Worm (Caenorhabditis elegans) whole organism, young adult: Measurements from ENCODE around the gene lelo-2.
A peak's percentile ranks its signal among the peaks of the same experiment; 100 is the strongest.

Source experiments
- B0035.1 ChIP-seq: sonication (generic microtip); optimal IDR thresholded peaks from 2 replicates; lab custom pipeline; 2016; ENCODE audit warnings: missing genetic modification characterization, mild to moderate bottlenecking, missing compliant biosample characterization, missing genotype, missing genetic modification reagents
- C17E4.6 ChIP-seq: fragments of 200-800 bp; sonication (Bioruptor generic); IDR thresholded peaks from 2 replicates; pipeline ENCODE4 v1.3.6; 2022; ENCODE audit warnings: missing genetic modification reagents, missing genetic modification characterization, missing compliant biosample characterization
- D2030.7 ChIP-seq: fragments of 200-800 bp; sonication (Bioruptor generic); IDR thresholded peaks from 2 replicates; pipeline ENCODE4 v1.3.6; 2022; ENCODE audit warnings: missing genetic modification reagents, missing genetic modification characterization, missing compliant biosample characterization
- F10E7.11 ChIP-seq: sonication (generic microtip); optimal IDR thresholded peaks from 2 replicates; lab custom pipeline; 2017; ENCODE audit warnings: mild to moderate bottlenecking, missing genetic modification characterization, moderate library complexity, missing compliant biosample characterization
- F23B12.7 ChIP-seq: sonication (generic microtip); optimal IDR thresholded peaks from 2 replicates; lab custom pipeline; 2017; ENCODE audit warnings: missing genetic modification characterization, mild to moderate bottlenecking, missing compliant biosample characterization, antibody characterized with exemption, moderate library complexity; ENCODE audit not compliant: insufficient read depth
- F52B5.7 ChIP-seq: sonication (generic microtip); optimal IDR thresholded peaks from 2 replicates; lab custom pipeline; 2016; ENCODE audit warnings: mild to moderate bottlenecking, missing genetic modification characterization, missing compliant biosample characterization
- F55B11.4 ChIP-seq: sonication (generic microtip); optimal IDR thresholded peaks from 2 replicates; lab custom pipeline; 2016; ENCODE audit warnings: missing compliant biosample characterization, missing genetic modification characterization, borderline replicate concordance; ENCODE audit not compliant: insufficient read depth
- F57C9.4 ChIP-seq: sonication (generic microtip); optimal IDR thresholded peaks from 2 replicates; lab custom pipeline; 2017; ENCODE audit warnings: mild to moderate bottlenecking, missing genetic modification characterization, missing compliant biosample characterization
- K12H6.12 ChIP-seq: fragments of 200-800 bp; sonication (Bioruptor generic); optimal IDR thresholded peaks from 2 replicates; lab custom pipeline; 2018; ENCODE audit warnings: mild to moderate bottlenecking, missing genetic modification characterization, missing compliant biosample characterization
- T07F8.4 ChIP-seq: sonication (generic microtip); optimal IDR thresholded peaks from 2 replicates; lab custom pipeline; 2016; ENCODE audit warnings: mild to moderate bottlenecking, missing genetic modification characterization, moderate library complexity, missing compliant biosample characterization
- Y53G8AR.9 ChIP-seq: fragments of 200-800 bp; sonication (Bioruptor generic); conservative IDR thresholded peaks from 2 replicates; pipeline ENCODE4 v1.3.6; 2022; ENCODE audit warnings: missing genetic modification reagents, missing genetic modification characterization, missing compliant biosample characterization
- Y79H2A.3 ChIP-seq: fragments of 200-800 bp; sonication (Bioruptor generic); conservative IDR thresholded peaks from 2 replicates; pipeline ENCODE4 v1.3.6; 2022; ENCODE audit warnings: missing genetic modification reagents, missing genetic modification characterization, missing compliant biosample characterization
- aptf-2 ChIP-seq: fragments of 200-800 bp; sonication (Bioruptor generic); conservative IDR thresholded peaks from 2 replicates; pipeline ENCODE4 v1.3.6; 2022; ENCODE audit warnings: missing genetic modification reagents, missing genetic modification characterization, missing compliant biosample characterization
- atf-7 ChIP-seq: sonication (generic microtip); optimal IDR thresholded peaks from 2 replicates; lab custom pipeline; 2017; ENCODE audit warnings: mild to moderate bottlenecking, missing genetic modification characterization, missing compliant biosample characterization
- athp-1 ChIP-seq: sonication (generic microtip); optimal IDR thresholded peaks from 2 replicates; lab custom pipeline; 2017; ENCODE audit warnings: mild to moderate bottlenecking, missing genetic modification characterization, missing compliant biosample characterization
- bed-1 ChIP-seq: fragments of 200-800 bp; sonication (Bioruptor generic); IDR thresholded peaks from 2 replicates; pipeline ENCODE4 v1.3.6; 2022; ENCODE audit warnings: missing genetic modification reagents, missing genetic modification characterization, missing compliant biosample characterization
- ceh-100 ChIP-seq: fragments of 200-800 bp; sonication (Bioruptor generic); IDR thresholded peaks from 2 replicates; pipeline ENCODE4 v1.3.6; 2022; ENCODE audit warnings: missing genetic modification reagents, missing genetic modification characterization, missing compliant biosample characterization
- ceh-27 ChIP-seq: fragments of 200-800 bp; sonication (Bioruptor generic); optimal IDR thresholded peaks from 2 replicates; lab custom pipeline; 2018; ENCODE audit warnings: mild to moderate bottlenecking, missing genetic modification characterization, moderate library complexity, missing compliant biosample characterization
- ceh-91 ChIP-seq: fragments of 200-800 bp; sonication (Bioruptor generic); IDR thresholded peaks from 2 replicates; pipeline ENCODE4 v1.3.6; 2022; ENCODE audit warnings: missing genetic modification reagents, missing genetic modification characterization, missing compliant biosample characterization
- die-1 ChIP-seq: sonication (generic microtip); optimal IDR thresholded peaks from 2 replicates; lab custom pipeline; 2016; ENCODE audit warnings: missing genotype, mild to moderate bottlenecking, missing genetic modification characterization, missing compliant biosample characterization
- dpl-1 ChIP-seq: fragments of 150-350 bp; optimal IDR thresholded peaks from 2 replicates; lab custom pipeline; 2014; ENCODE audit warnings: missing biosample characterization, missing genetic modification reagents, missing genetic modification characterization
- egl-18 ChIP-seq: fragments of 200-800 bp; sonication (Bioruptor generic); IDR thresholded peaks from 2 replicates; pipeline ENCODE4 v1.3.6; 2022; ENCODE audit warnings: missing genetic modification reagents, missing genetic modification characterization, missing compliant biosample characterization
- egrh-3 ChIP-seq: fragments of 200-800 bp; sonication (Bioruptor generic); IDR thresholded peaks from 2 replicates; pipeline ENCODE4 v1.3.6; 2022; ENCODE audit warnings: missing genetic modification reagents, missing genetic modification characterization, missing compliant biosample characterization
- fkh-3 ChIP-seq: sonication (generic microtip); optimal IDR thresholded peaks from 2 replicates; lab custom pipeline; 2016; ENCODE audit warnings: mild to moderate bottlenecking, missing genetic modification characterization, missing compliant biosample characterization
- him-1 ChIP-seq: sonication (generic microtip); optimal IDR thresholded peaks from 2 replicates; lab custom pipeline; 2016; ENCODE audit warnings: missing genotype, missing genetic modification reagents, missing genetic modification characterization, missing compliant biosample characterization
- hlh-12 ChIP-seq: sonication (generic microtip); optimal IDR thresholded peaks from 2 replicates; lab custom pipeline; 2016; ENCODE audit warnings: missing genetic modification characterization, missing compliant biosample characterization
- hmg-20 ChIP-seq: fragments of 200-800 bp; sonication (Bioruptor generic); IDR thresholded peaks from 2 replicates; pipeline ENCODE4 v1.3.6; 2022; ENCODE audit warnings: missing genetic modification reagents, missing genetic modification characterization, missing compliant biosample characterization
- lag-1 ChIP-seq: fragments of 200-800 bp; sonication (Bioruptor generic); IDR thresholded peaks from 2 replicates; pipeline ENCODE4 v1.3.6; 2022; ENCODE audit warnings: missing genetic modification reagents, missing genetic modification characterization, missing compliant biosample characterization
- let-607 ChIP-seq, 2 experiments: fragments of 200-800 bp in 1 of 2; sonication (Bioruptor generic) in 1 of 2; sonication (generic microtip) in 1 of 2; optimal IDR thresholded peaks; 2 replicates each; lab custom pipeline; 2016 to 2018; ENCODE audit warnings: mild to moderate bottlenecking in 2 of 2, missing compliant biosample characterization in 2 of 2, missing genetic modification characterization in 2 of 2, moderate library complexity in 2 of 2, missing genotype in 1 of 2
- lin-26 ChIP-seq: fragments of 200-800 bp; sonication (Bioruptor generic); IDR thresholded peaks from 2 replicates; pipeline ENCODE4 v1.3.6; 2022; ENCODE audit warnings: missing genetic modification reagents, missing genetic modification characterization, missing compliant biosample characterization
- lin-35 ChIP-seq, 3 experiments: fragments of 150-350 bp in 2 of 3; sonication (generic microtip) in 1 of 3; optimal IDR thresholded peaks; 2 replicates each; lab custom pipeline; 2014 to 2018; ENCODE audit warnings: missing biosample characterization in 3 of 3, missing genetic modification characterization in 3 of 3, missing genetic modification reagents in 3 of 3
- lir-1 ChIP-seq: fragments of 200-800 bp; sonication (Bioruptor generic); conservative IDR thresholded peaks from 2 replicates; pipeline ENCODE4 v1.3.6; 2022; ENCODE audit warnings: missing genetic modification reagents, missing genetic modification characterization, missing compliant biosample characterization
- lsl-1 ChIP-seq: fragments of 200-800 bp; sonication (Bioruptor generic); optimal IDR thresholded peaks from 2 replicates; lab custom pipeline; 2018; ENCODE audit warnings: mild to moderate bottlenecking, missing genetic modification characterization, moderate library complexity, missing compliant biosample characterization
- madf-3 ChIP-seq: fragments of 200-800 bp; sonication (Bioruptor generic); IDR thresholded peaks from 2 replicates; pipeline ENCODE4 v1.3.6; 2022; ENCODE audit warnings: missing genetic modification reagents, missing genetic modification characterization, missing compliant biosample characterization
- nhr-120 ChIP-seq: fragments of 200-800 bp; sonication (Bioruptor generic); IDR thresholded peaks from 2 replicates; pipeline ENCODE4 v1.3.6; 2022; ENCODE audit warnings: missing genetic modification characterization, missing compliant biosample characterization
- nhr-179 ChIP-seq: sonication (generic microtip); optimal IDR thresholded peaks from 2 replicates; lab custom pipeline; 2016; ENCODE audit warnings: mild to moderate bottlenecking, missing genetic modification characterization, missing compliant biosample characterization
- nhr-90 ChIP-seq: sonication (generic microtip); optimal IDR thresholded peaks from 2 replicates; lab custom pipeline; 2016; ENCODE audit warnings: missing genotype, mild to moderate bottlenecking, missing genetic modification characterization, missing compliant biosample characterization
- pbrm-1 ChIP-seq: fragments of 200-800 bp; sonication (Bioruptor generic); IDR thresholded peaks from 2 replicates; pipeline ENCODE4 v1.3.6; 2022; ENCODE audit warnings: missing genetic modification reagents, missing genetic modification characterization, missing compliant biosample characterization
- rcor-1 ChIP-seq: fragments of 200-800 bp; sonication (Bioruptor generic); IDR thresholded peaks from 2 replicates; pipeline ENCODE4 v1.3.6; 2022; ENCODE audit warnings: missing genetic modification reagents, missing genetic modification characterization, missing compliant biosample characterization
- snpc-3.4 ChIP-seq: sonication (generic microtip); optimal IDR thresholded peaks from 2 replicates; lab custom pipeline; 2017; ENCODE audit warnings: missing genetic modification characterization, mild to moderate bottlenecking, missing compliant biosample characterization, antibody characterized with exemption, moderate library complexity, missing genotype, missing genetic modification reagents
- unc-130 ChIP-seq: sonication (generic microtip); optimal IDR thresholded peaks from 2 replicates; lab custom pipeline; 2016; ENCODE audit warnings: missing genetic modification reagents, missing genetic modification characterization, missing compliant biosample characterization
- xnd-1 ChIP-seq: sonication (generic microtip); optimal IDR thresholded peaks from 2 replicates; lab custom pipeline; 2016; ENCODE audit warnings: missing genotype, missing genetic modification reagents, missing genetic modification characterization, missing compliant biosample characterization
- zfh-2 ChIP-seq: fragments of 200-800 bp; sonication (Bioruptor generic); conservative IDR thresholded peaks from 2 replicates; pipeline ENCODE4 v1.3.6; 2022; ENCODE audit warnings: missing genetic modification reagents, missing genetic modification characterization, missing compliant biosample characterization
- ztf-18 ChIP-seq: sonication (generic microtip); optimal IDR thresholded peaks from 2 replicates; lab custom pipeline; 2016; ENCODE audit warnings: missing genotype, mild to moderate bottlenecking, missing genetic modification characterization, missing compliant biosample characterization
- ztf-25 ChIP-seq: fragments of 200-800 bp; sonication (Bioruptor generic); IDR thresholded peaks from 2 replicates; pipeline ENCODE4 v1.3.6; 2022; ENCODE audit warnings: missing genetic modification reagents, missing genetic modification characterization, missing compliant biosample characterization
- ztf-26 ChIP-seq: sonication (generic microtip); optimal IDR thresholded peaks from 2 replicates; lab custom pipeline; 2017; ENCODE audit warnings: missing genetic modification characterization, missing compliant biosample characterization
- ztf-28 ChIP-seq: fragments of 200-800 bp; sonication (Bioruptor generic); IDR thresholded peaks from 2 replicates; pipeline ENCODE4 v1.3.6; 2022; ENCODE audit warnings: missing genetic modification reagents, missing genetic modification characterization, missing compliant biosample characterization

lelo-2 gene

DNA sequence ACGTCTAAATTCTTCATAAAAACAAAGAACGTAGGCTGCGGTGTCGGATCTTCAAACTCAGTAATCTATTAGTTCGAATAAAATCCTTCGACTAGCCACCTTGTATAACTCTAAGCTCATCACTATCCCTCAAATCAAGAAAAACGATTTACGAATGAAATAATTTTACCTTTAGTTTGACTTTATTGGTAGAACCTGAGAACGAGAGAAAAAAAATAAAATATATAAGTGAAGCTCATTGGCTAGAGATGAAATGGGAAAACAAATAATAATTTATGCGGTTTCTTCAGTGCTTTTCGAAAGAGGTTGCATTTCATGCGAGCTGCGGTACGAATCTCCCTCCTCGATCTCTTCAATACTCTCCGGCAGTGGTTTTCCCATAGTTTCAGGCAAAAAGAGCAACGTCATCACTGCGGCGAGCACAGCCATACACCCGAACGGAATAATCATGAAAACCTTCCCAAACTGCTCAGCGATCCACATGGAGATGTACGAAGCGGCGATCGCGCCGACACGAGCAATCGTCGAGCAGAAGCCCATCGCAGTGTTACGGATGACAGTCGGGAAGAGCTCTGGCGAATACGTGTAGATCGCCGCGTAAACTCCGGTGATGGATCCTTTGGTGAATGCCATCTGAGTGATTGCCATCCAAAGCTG lies 7.2 kb downstream of the lelo-2 start (continued):
- peak; percentile 64 for TF ChIP-seq F23B12.7 (tag; lab: Kevin White, UChicago)
- TF ChIP-seq dpl-1 = no peak
- TF ChIP-seq ceh-27 = no peak
- TF ChIP-seq him-1 (tag; lab: Kevin White, UChicago) = peak; percentile 41
- peak; percentile 72; the same call in 1 of the 2 replicates for TF ChIP-seq nhr-120
- TF ChIP-seq atf-7 (tag; lab: Kevin White, UChicago) = peak; percentile 89
- peak; percentile 93 for TF ChIP-seq nhr-90
- TF ChIP-seq F57C9.4 = no peak
- peak; percentile 94 for TF ChIP-seq madf-3 (GFP tag; lab: Robert Waterston, UW)
- no peak for TF ChIP-seq ztf-25 (GFP tag; lab: Robert Waterston, UW)
- peak; percentile 46 to 74 for TF ChIP-seq let-607 (tag; optimal IDR thresholded peaks at IDR 0.05; lab: Kevin White, UChicago)
- peak; percentile 71 for TF ChIP-seq lsl-1 (GFP tag; lab: Kevin White, UChicago)
- TF ChIP-seq fkh-3 (tag; lab: Kevin White, UChicago) = peak; percentile 89
- no peak; the same call in 1 of the 2 replicates for TF ChIP-seq pbrm-1 (GFP tag; lab: Robert Waterston, UW)
- TF ChIP-seq rcor-1 (GFP tag; lab: Robert Waterston, UW) = peak; percentile 85
- TF ChIP-seq Y79H2A.3 (GFP tag; lab: Robert Waterston, UW) = peak; percentile 90
- TF ChIP-seq T07F8.4 (tag; lab: Kevin White, UChicago) = no peak
- TF ChIP-seq ztf-26 (tag; lab: Kevin White, UChicago) = peak; percentile 86
- peak; percentile 98 for TF ChIP-seq Y53G8AR.9 (GFP tag; lab: Robert Waterston, UW)
- TF ChIP-seq lin-26 = peak; percentile 87
- TF ChIP-seq bed-1 (GFP tag; lab: Robert Waterston, UW) = no peak
- TF ChIP-seq ztf-18 (tag; lab: Kevin White, UChicago) = peak; percentile 57
- TF ChIP-seq lir-1 (GFP tag; lab: Robert Waterston, UW) = no peak
- TF ChIP-seq lin-35 (GFP tag; optimal IDR thresholded peaks at IDR 0.05; lab: Kevin White, UChicago) = peak in 2 of 3 experiments; percentile 44 to 49
- peak; percentile 45; the same call in 1 of the 2 replicates for TF ChIP-seq C17E4.6 (GFP tag; lab: Robert Waterston, UW)
- peak; percentile 87 for TF ChIP-seq F52B5.7 (tag; lab: Kevin White, UChicago)
- no peak for TF ChIP-seq ztf-28 (GFP tag; lab: Robert Waterston, UW)
- TF ChIP-seq athp-1 (tag; lab: Kevin White, UChicago) = peak; percentile 96
- TF ChIP-seq xnd-1 (tag; lab: Kevin White, UChicago) = no peak
- no peak; the same call in none of the 2 replicates for TF ChIP-seq ceh-100 (GFP tag; lab: Robert Waterston, UW)
- peak; percentile 93 for TF ChIP-seq B0035.1 (tag; lab: Kevin White, UChicago)
- TF ChIP-seq die-1 (tag; lab: Kevin White, UChicago) = peak; percentile 79
- peak; percentile 84 for TF ChIP-seq unc-130 (GFP tag; lab: Kevin White, UChicago)
- TF ChIP-seq F10E7.11 (tag; lab: Kevin White, UChicago) = peak; percentile 94
- TF ChIP-seq D2030.7 = peak; percentile 58; the same call in 1 of the 2 replicates
- no peak for TF ChIP-seq F55B11.4 (tag; lab: Kevin White, UChicago)
- no peak for TF ChIP-seq ceh-91 (GFP tag; lab: Robert Waterston, UW)
- no peak for TF ChIP-seq nhr-179
- peak; percentile 61 for TF ChIP-seq snpc-3.4 (tag; lab: Kevin White, UChicago)
- TF ChIP-seq egl-18 (GFP tag; lab: Robert Waterston, UW) = peak; percentile 77; the same call in 1 of the 2 replicates
- peak; percentile 84 for TF ChIP-seq hmg-20 (GFP tag; lab: Robert Waterston, UW)
- peak; percentile 79 for TF ChIP-seq K12H6.12
- TF ChIP-seq hlh-12 (tag; lab: Kevin White, UChicago) = no peak
- no peak for TF ChIP-seq lag-1 (GFP tag; lab: Robert Waterston, UW)
- TF ChIP-seq zfh-2 (GFP tag; lab: Robert Waterston, UW) = peak; percentile 59
- TF ChIP-seq egrh-3 (GFP tag; lab: Robert Waterston, UW) = no peak
- no peak for TF ChIP-seq aptf-2 (GFP tag; lab: Robert Waterston, UW)
